Worm (Caenorhabditis elegans) whole organism, mixed stage, embryonic: ENCODE data around the gene Y61B8A.6.

ENCODE experiments used
- M03D4.4 ChIP-seq: sonication (generic microtip); optimal IDR thresholded peaks from 2 replicates; lab custom pipeline; 2017; ENCODE audit warnings: mild to moderate bottlenecking, missing genetic modification characterization, missing compliant biosample characterization
- bed-3 ChIP-seq: fragments of 200-800 bp; sonication (Bioruptor generic); optimal IDR thresholded peaks from 3 replicates; lab custom pipeline; 2018; ENCODE audit warnings: mild to moderate bottlenecking, missing genetic modification characterization, moderate library complexity, missing compliant biosample characterization
- blmp-1 ChIP-seq: fragments of 150-350 bp; optimal IDR thresholded peaks from 2 replicates; lab custom pipeline; 2014; ENCODE audit warnings: missing biosample characterization, missing genetic modification characterization
- ceh-39 ChIP-seq: fragments of 150-350 bp; optimal IDR thresholded peaks from 2 replicates; lab custom pipeline; 2014; ENCODE audit warnings: missing biosample characterization, missing genetic modification characterization
- ceh-43 ChIP-seq: fragments of 200-800 bp; sonication (Bioruptor generic); optimal IDR thresholded peaks from 2 replicates; lab custom pipeline; 2018; ENCODE audit warnings: mild to moderate bottlenecking, missing genetic modification characterization, moderate library complexity, missing compliant biosample characterization
- ceh-83 ChIP-seq: fragments of 200-800 bp; sonication (Bioruptor generic); optimal IDR thresholded peaks from 2 replicates; lab custom pipeline; 2018; ENCODE audit warnings: mild to moderate bottlenecking, missing genetic modification characterization, missing compliant biosample characterization
- ces-1 ChIP-seq: fragments of 150-350 bp; optimal IDR thresholded peaks from 2 replicates; lab custom pipeline; 2014; ENCODE audit warnings: missing biosample characterization, missing genetic modification reagents, missing genetic modification characterization
- cnd-1 ChIP-seq: fragments of 200-800 bp; sonication (Bioruptor generic); optimal IDR thresholded peaks from 2 replicates; lab custom pipeline; 2018; ENCODE audit warnings: mild to moderate bottlenecking, missing genetic modification characterization, missing compliant biosample characterization
- drap-1 ChIP-seq: fragments of 200-800 bp; sonication (Bioruptor generic); optimal IDR thresholded peaks from 3 replicates; lab custom pipeline; 2018; ENCODE audit warnings: mild to moderate bottlenecking, missing genetic modification characterization, missing compliant biosample characterization
- elt-1 ChIP-seq: sonication (generic microtip); optimal IDR thresholded peaks from 2 replicates; lab custom pipeline; 2017; ENCODE audit warnings: missing genetic modification characterization, mild to moderate bottlenecking, missing compliant biosample characterization, antibody characterized with exemption, moderate library complexity, borderline replicate concordance; ENCODE audit not compliant: insufficient read depth
- elt-3 ChIP-seq: fragments of 150-350 bp; optimal IDR thresholded peaks from 2 replicates; lab custom pipeline; 2014; ENCODE audit warnings: missing biosample characterization, missing genetic modification characterization
- flh-1 ChIP-seq: fragments of 200-800 bp; sonication (Bioruptor generic); optimal IDR thresholded peaks from 2 replicates; lab custom pipeline; 2018; ENCODE audit warnings: mild to moderate bottlenecking, missing genetic modification characterization, moderate library complexity, missing compliant biosample characterization
- ham-2 ChIP-seq: fragments of 200-800 bp; sonication (Bioruptor generic); optimal IDR thresholded peaks from 2 replicates; lab custom pipeline; 2018; ENCODE audit warnings: mild to moderate bottlenecking, missing genetic modification characterization, missing compliant biosample characterization
- hlh-1 ChIP-seq: fragments of 150-350 bp; optimal IDR thresholded peaks from 2 replicates; lab custom pipeline; 2014; ENCODE audit warnings: missing biosample characterization, missing genetic modification reagents, missing genetic modification characterization
- lin-13 ChIP-seq: fragments of 150-350 bp; optimal IDR thresholded peaks from 2 replicates; lab custom pipeline; 2014; ENCODE audit warnings: missing biosample characterization, missing genetic modification characterization
- lsy-2 ChIP-seq: fragments of 150-350 bp; optimal IDR thresholded peaks from 2 replicates; lab custom pipeline; 2014; ENCODE audit warnings: missing biosample characterization, missing genetic modification characterization
- mab-5 ChIP-seq: fragments of 150-350 bp; optimal IDR thresholded peaks from 2 replicates; lab custom pipeline; 2014; ENCODE audit warnings: missing biosample characterization, missing genetic modification characterization
- mep-1 ChIP-seq: fragments of 150-350 bp; optimal IDR thresholded peaks from 2 replicates; lab custom pipeline; 2017; ENCODE audit warnings: missing biosample characterization, missing genetic modification reagents, missing genetic modification characterization, inconsistent platforms
- mls-2 ChIP-seq: sonication (generic microtip); optimal IDR thresholded peaks from 2 replicates; lab custom pipeline; 2016; ENCODE audit warnings: mild to moderate bottlenecking, missing genetic modification characterization, moderate library complexity, missing compliant biosample characterization
- nhr-12 ChIP-seq: fragments of 150-350 bp; optimal IDR thresholded peaks from 2 replicates; lab custom pipeline; 2014; ENCODE audit warnings: missing biosample characterization, missing genetic modification characterization
- nhr-2 ChIP-seq: fragments of 150-350 bp; optimal IDR thresholded peaks from 2 replicates; lab custom pipeline; 2014; ENCODE audit warnings: missing biosample characterization, missing genetic modification characterization
- nhr-237 ChIP-seq: fragments of 150-350 bp; optimal IDR thresholded peaks from 2 replicates; lab custom pipeline; 2014; ENCODE audit warnings: missing biosample characterization, missing genetic modification characterization
- nhr-28 ChIP-seq: fragments of 150-350 bp; optimal IDR thresholded peaks from 2 replicates; lab custom pipeline; 2014; ENCODE audit warnings: missing biosample characterization, missing genetic modification characterization
- nhr-76 ChIP-seq: sonication (generic microtip); optimal IDR thresholded peaks from 2 replicates; lab custom pipeline; 2017; ENCODE audit warnings: missing biosample characterization, missing genetic modification characterization
- pha-4 ChIP-seq: fragments of 150-350 bp; optimal IDR thresholded peaks from 2 replicates; lab custom pipeline; 2018; ENCODE audit warnings: missing biosample characterization, missing genetic modification reagents, missing genetic modification characterization
- sem-2 ChIP-seq: fragments of 200-800 bp; sonication (Bioruptor generic); optimal IDR thresholded peaks from 2 replicates; lab custom pipeline; 2018; ENCODE audit warnings: mild to moderate bottlenecking, missing genetic modification characterization, missing compliant biosample characterization
- snpc-4 ChIP-seq: fragments of 150-350 bp; optimal IDR thresholded peaks from 2 replicates; lab custom pipeline; 2014; ENCODE audit warnings: missing biosample characterization, missing genetic modification characterization
- sptf-1 ChIP-seq: sonication (generic microtip); optimal IDR thresholded peaks from 2 replicates; lab custom pipeline; 2017; ENCODE audit warnings: mild to moderate bottlenecking, missing genetic modification characterization, moderate library complexity, missing compliant biosample characterization
- tbx-8 ChIP-seq: fragments of 200-800 bp; sonication (Bioruptor generic); optimal IDR thresholded peaks from 2 replicates; lab custom pipeline; 2018; ENCODE audit warnings: mild to moderate bottlenecking, missing genetic modification characterization, moderate library complexity, missing compliant biosample characterization
- unc-120 ChIP-seq: sonication (generic microtip); optimal IDR thresholded peaks from 2 replicates; lab custom pipeline; 2017; ENCODE audit warnings: missing genetic modification characterization, missing compliant biosample characterization; ENCODE audit not compliant: poor library complexity, severe bottlenecking
- unc-39 ChIP-seq: fragments of 150-350 bp; optimal IDR thresholded peaks from 2 replicates; lab custom pipeline; 2014; ENCODE audit warnings: missing biosample characterization, missing genetic modification characterization
- zip-8 ChIP-seq: fragments of 150-350 bp; optimal IDR thresholded peaks from 2 replicates; lab custom pipeline; 2014; ENCODE audit warnings: missing biosample characterization, missing genetic modification characterization
- ztf-11 ChIP-seq: fragments of 150-350 bp; optimal IDR thresholded peaks from 2 replicates; lab custom pipeline; 2014; ENCODE audit warnings: missing biosample characterization, missing genetic modification characterization

Gene Y61B8A.6

DNA sequence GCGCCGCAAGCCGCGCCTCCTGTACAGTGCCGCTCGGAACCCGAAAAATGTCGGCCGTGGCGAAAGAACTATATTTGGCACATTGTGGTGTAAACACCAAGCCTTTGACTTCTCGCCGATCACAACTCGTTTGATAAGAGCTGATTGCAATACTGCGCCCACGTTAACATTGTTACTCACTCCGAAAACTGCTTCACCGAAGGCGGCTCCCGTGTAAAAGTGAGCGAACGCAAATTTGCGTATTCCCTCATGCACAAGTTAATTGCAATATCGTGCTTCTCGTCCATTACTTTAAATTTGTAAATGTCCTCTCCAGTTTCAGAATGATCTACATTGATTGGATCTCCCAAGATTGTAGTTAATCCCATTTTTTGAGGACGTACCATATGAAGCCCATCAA, 32.4 kb downstream of the Y61B8A.6 start:
- no peak for TF ChIP-seq nhr-12 (tag; lab: Kevin White, UChicago)
- no peak for TF ChIP-seq nhr-237
- no peak for TF ChIP-seq mls-2 (tag; lab: Kevin White, UChicago)
- TF ChIP-seq mab-5 (tag; lab: Kevin White, UChicago), result no peak
- TF ChIP-seq snpc-4 (tag; lab: Kevin White, UChicago), result no peak
- no peak for TF ChIP-seq ceh-43 (GFP tag; lab: Kevin White, UChicago)
- no peak for TF ChIP-seq lsy-2
- TF ChIP-seq unc-120 (tag; lab: Kevin White, UChicago), result no peak
- TF ChIP-seq ceh-39 (tag; lab: Kevin White, UChicago), result no peak
- TF ChIP-seq elt-3 (tag; lab: Kevin White, UChicago), result no peak
- no peak for TF ChIP-seq flh-1 (GFP tag; lab: Kevin White, UChicago)
- no peak for TF ChIP-seq drap-1 (GFP tag; lab: Kevin White, UChicago)
- no peak for TF ChIP-seq ceh-83 (GFP tag; lab: Kevin White, UChicago)
- no peak for TF ChIP-seq sptf-1 (tag; lab: Kevin White, UChicago)
- no peak for TF ChIP-seq blmp-1
- TF ChIP-seq pha-4 (tag; lab: Kevin White, UChicago), result no peak
- TF ChIP-seq mep-1 (tag; lab: Kevin White, UChicago), result no peak
- no peak for TF ChIP-seq tbx-8 (GFP tag; lab: Kevin White, UChicago)

DNA sequence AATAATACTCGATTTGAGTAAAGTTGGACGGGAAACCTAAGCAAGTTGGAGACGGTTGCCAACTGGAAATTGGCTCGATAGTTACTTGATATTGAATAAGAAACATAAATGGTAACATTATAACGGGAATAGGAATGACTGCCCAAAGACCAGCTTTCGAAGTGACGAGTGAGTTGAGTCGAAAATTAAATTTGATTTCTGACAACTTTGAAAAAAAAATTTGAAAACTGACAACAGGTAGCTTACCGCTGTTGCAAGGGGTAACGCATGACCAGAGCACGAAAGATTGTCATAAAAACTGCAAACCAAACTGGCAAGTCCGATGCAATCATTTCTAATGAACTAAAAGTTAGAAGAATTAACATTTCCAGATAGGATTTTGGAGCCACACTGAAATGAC, 41.0 kb downstream of the Y61B8A.6 start:
- TF ChIP-seq tbx-8 (GFP tag; lab: Kevin White, UChicago), result no peak
- no peak for TF ChIP-seq unc-120 (tag; lab: Kevin White, UChicago)

DNA sequence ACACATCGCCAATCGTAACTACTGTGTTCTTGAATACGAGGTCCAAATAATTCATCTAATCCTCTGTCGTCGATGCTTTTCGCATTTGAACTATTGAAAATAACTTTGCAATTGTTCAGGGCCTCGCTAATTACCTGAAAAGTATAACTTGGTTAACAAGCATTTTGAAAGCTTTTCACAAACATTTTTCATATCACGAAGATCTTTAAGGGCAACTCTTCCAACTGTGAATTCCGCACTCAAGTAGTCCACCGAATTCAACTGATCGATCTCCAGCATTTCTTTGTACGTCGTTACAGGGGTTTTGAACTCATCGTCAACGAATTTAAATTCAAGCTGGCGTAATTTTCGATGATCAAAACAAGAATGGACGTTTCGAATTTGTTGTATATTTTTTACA, 44.7 kb downstream of the Y61B8A.6 start:
- TF ChIP-seq drap-1 (GFP tag; lab: Kevin White, UChicago) (no peak), mep-1 (tag; lab: Kevin White, UChicago) (no peak), nhr-76 (tag; lab: Kevin White, UChicago) (no peak), nhr-237 (no peak), mls-2 (tag; lab: Kevin White, UChicago) (no peak), pha-4 (tag; lab: Kevin White, UChicago) (no peak), M03D4.4 (tag; lab: Kevin White, UChicago) (no peak), bed-3 (no peak), ces-1 (GFP tag; lab: Kevin White, UChicago) (no peak), ceh-39 (tag; lab: Kevin White, UChicago) (no peak), zip-8 (tag; lab: Kevin White, UChicago) (no peak), nhr-12 (tag; lab: Kevin White, UChicago) (no peak), tbx-8 (GFP tag; lab: Kevin White, UChicago) (no peak), lin-13 (tag; lab: Kevin White, UChicago) (no peak), nhr-2 (tag; lab: Kevin White, UChicago) (no peak), sem-2 (GFP tag; lab: Kevin White, UChicago) (no peak), unc-120 (tag; lab: Kevin White, UChicago) (no peak), elt-3 (tag; lab: Kevin White, UChicago) (no peak)

- TF ChIP-seq elt-3 (tag; lab: Kevin White, UChicago), result no peak
- no peak for TF ChIP-seq ztf-11 (tag; lab: Kevin White, UChicago)
- no peak for TF ChIP-seq nhr-2 (tag; lab: Kevin White, UChicago)
- TF ChIP-seq ceh-43 (GFP tag; lab: Kevin White, UChicago), result no peak
- TF ChIP-seq snpc-4 (tag; lab: Kevin White, UChicago), result no peak
- no peak for TF ChIP-seq elt-1 (tag; lab: Kevin White, UChicago)
- no peak for TF ChIP-seq cnd-1 (tag; lab: Kevin White, UChicago)
- TF ChIP-seq lsy-2, result no peak
- TF ChIP-seq nhr-237, result no peak
- no peak for TF ChIP-seq hlh-1 (tag; lab: Kevin White, UChicago)
- TF ChIP-seq sptf-1 (tag; lab: Kevin White, UChicago), result no peak
- no peak for TF ChIP-seq unc-120 (tag; lab: Kevin White, UChicago)
- TF ChIP-seq blmp-1, result no peak
- no peak for TF ChIP-seq ces-1 (GFP tag; lab: Kevin White, UChicago)
- TF ChIP-seq, all 35 proteins: peak for 0
These were observed 46.9 kb downstream of the Y61B8A.6 start for ce11 chrV:17298657-17299056.

ce11 chrV:17301375-17301774, 49.7 kb downstream of the Y61B8A.6 start, which contains the start of gene K10G4.5:
K10G4.5 (minus strand) TSS chrV:17301475.
- no peak for TF ChIP-seq elt-1 (tag; lab: Kevin White, UChicago)
- TF ChIP-seq ham-2 (GFP tag; lab: Kevin White, UChicago), result no peak
- no peak for TF ChIP-seq ceh-39 (tag; lab: Kevin White, UChicago)
- TF ChIP-seq nhr-28 (tag; lab: Kevin White, UChicago), result no peak
- no peak for TF ChIP-seq mls-2 (tag; lab: Kevin White, UChicago)
- TF ChIP-seq unc-39 (tag; lab: Kevin White, UChicago), result no peak
- TF ChIP-seq hlh-1 (tag; lab: Kevin White, UChicago), result no peak
- TF ChIP-seq, all 35 proteins: peak for 0
